Worm (Caenorhabditis elegans) whole organism, L4 larva: ENCODE results near the gene Y57A10C.10.

ENCODE experiments used
- ces-1 ChIP-seq: fragments of 150-350 bp; sonication (generic microtip); optimal IDR thresholded peaks from 4 replicates; lab custom pipeline; 2014; ENCODE audit warnings: missing biosample characterization, missing genetic modification reagents, missing genetic modification characterization
- dmd-6 ChIP-seq: fragments of 200-800 bp; sonication (Bioruptor generic); IDR thresholded peaks from 2 replicates; pipeline ENCODE4 v1.3.6; 2022; ENCODE audit warnings: missing genetic modification reagents, missing genetic modification characterization, missing compliant biosample characterization
- mdl-1 ChIP-seq, 2 experiments: fragments of 150-350 bp in 1 of 2; sonication (generic microtip) in 1 of 2; optimal IDR thresholded peaks; 2 replicates each; lab custom pipeline; 2014 to 2017; ENCODE audit warnings: missing biosample characterization in 2 of 2, missing genetic modification characterization in 2 of 2
- nhr-237 ChIP-seq: sonication (generic microtip); optimal IDR thresholded peaks from 2 replicates; lab custom pipeline; 2017; ENCODE audit warnings: missing biosample characterization, missing genetic modification characterization
- pqm-1 ChIP-seq: sonication (generic microtip); optimal IDR thresholded peaks from 2 replicates; lab custom pipeline; 2017; ENCODE audit warnings: missing biosample characterization, missing genetic modification characterization
- snpc-4 ChIP-seq: fragments of 150-350 bp; optimal IDR thresholded peaks from 2 replicates; lab custom pipeline; 2014; ENCODE audit warnings: missing biosample characterization, missing genetic modification characterization
- unc-130 ChIP-seq: sonication (generic microtip); optimal IDR thresholded peaks from 2 replicates; lab custom pipeline; 2016; ENCODE audit warnings: missing genetic modification reagents, missing genetic modification characterization, missing compliant biosample characterization
- unc-62 ChIP-seq, 3 experiments: fragments of 150-350 bp in 1 of 3; sonication (generic microtip); optimal IDR thresholded peaks in 2 of 3; peaks in 1 of 3; 1 replicate in 1 of 3; 2 replicates in 2 of 3; lab custom pipeline; 2014 to 2017; ENCODE audit warnings: missing biosample characterization in 3 of 3, missing genetic modification characterization in 3 of 3, missing genetic modification reagents in 3 of 3, missing genotype in 1 of 3
- vab-7 ChIP-seq: fragments of 200-800 bp; sonication (Bioruptor generic); IDR thresholded peaks from 2 replicates; pipeline ENCODE4 v1.3.6; 2022; ENCODE audit warnings: missing genetic modification reagents, missing genetic modification characterization, missing compliant biosample characterization
- zag-1 ChIP-seq: fragments of 150-350 bp; optimal IDR thresholded peaks from 2 replicates; lab custom pipeline; 2014; ENCODE audit warnings: missing biosample characterization, missing genetic modification characterization
- zip-2 ChIP-seq: fragments of 150-350 bp; optimal IDR thresholded peaks from 2 replicates; lab custom pipeline; 2014; ENCODE audit warnings: missing biosample characterization, missing genetic modification characterization

DNA sequence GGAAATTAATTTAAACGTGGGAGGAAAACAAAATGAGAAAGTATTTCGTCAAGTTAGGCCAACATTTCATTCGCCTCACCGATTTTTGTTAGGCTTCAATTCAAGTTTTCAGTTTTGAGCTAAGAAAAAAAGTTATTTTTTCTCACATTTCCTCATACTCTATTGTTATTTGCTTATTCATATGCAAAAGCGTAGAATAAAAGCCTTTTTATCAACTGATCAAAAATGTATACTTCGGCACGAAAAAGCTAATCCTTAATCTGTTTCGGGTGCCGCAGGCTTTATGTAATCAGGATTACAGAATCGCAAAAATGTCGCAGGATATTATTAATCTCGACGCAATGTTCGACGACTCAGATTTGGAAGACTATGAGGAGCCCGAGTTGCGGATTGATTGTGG lies 48.8 kb upstream of the Y57A10C.10 start, which contains the start of gene T21B4.15:
- TF ChIP-seq pqm-1 (tag; lab: Kevin White, UChicago) (no peak), zip-2 (no peak), unc-62 (GFP tag; optimal IDR thresholded peaks at IDR 0.05 in 1 of 2; lab: Kevin White, UChicago) (no peak), unc-62 (tag; optimal IDR thresholded peaks at IDR 0.05; lab: Kevin White, UChicago) (no peak), mdl-1 (tag; optimal IDR thresholded peaks at IDR 0.05; lab: Kevin White, UChicago) (no peak), vab-7 (GFP tag; lab: Robert Waterston, UW) (no peak), snpc-4 (tag; lab: Kevin White, UChicago) (no peak), ces-1 (GFP tag; lab: Kevin White, UChicago) (no peak), nhr-237 (tag; lab: Kevin White, UChicago) (no peak), zag-1 (tag; lab: Kevin White, UChicago) (no peak), unc-130 (GFP tag; lab: Kevin White, UChicago) (no peak), dmd-6 (no peak)
